Fruit fly (Drosophila melanogaster) whole organism, embryonic: ENCODE data around the gene fok.

Source experiments
- CG10565 ChIP-seq: fragments of 200-800 bp; sonication (Bioruptor generic); optimal IDR thresholded peaks from 3 replicates; lab custom pipeline; 2016; ENCODE audit warnings: missing biosample characterization, mild to moderate bottlenecking, missing genetic modification characterization
- Rx ChIP-seq: fragments of 200-800 bp; sonication (Bioruptor generic); IDR thresholded peaks from 2 replicates; pipeline ENCODE4 v1.3.6; 2022; ENCODE audit warnings: missing biosample characterization, missing genetic modification characterization
- dati ChIP-seq: fragments of 200-800 bp; sonication (Bioruptor generic); IDR thresholded peaks from 2 replicates; pipeline ENCODE4 v1.3.6; 2022; ENCODE audit warnings: missing biosample characterization, missing genetic modification characterization
- disco-r ChIP-seq: fragments of 200-800 bp; sonication (Bioruptor generic); optimal IDR thresholded peaks from 2 replicates; lab custom pipeline; 2016; ENCODE audit warnings: missing biosample characterization, missing genetic modification characterization
- sens ChIP-seq: fragments of 200-800 bp; sonication (Bioruptor generic); peaks from one replicate; lab custom pipeline; 2016; ENCODE audit warnings: missing biosample characterization, missing genetic modification characterization

DNA sequence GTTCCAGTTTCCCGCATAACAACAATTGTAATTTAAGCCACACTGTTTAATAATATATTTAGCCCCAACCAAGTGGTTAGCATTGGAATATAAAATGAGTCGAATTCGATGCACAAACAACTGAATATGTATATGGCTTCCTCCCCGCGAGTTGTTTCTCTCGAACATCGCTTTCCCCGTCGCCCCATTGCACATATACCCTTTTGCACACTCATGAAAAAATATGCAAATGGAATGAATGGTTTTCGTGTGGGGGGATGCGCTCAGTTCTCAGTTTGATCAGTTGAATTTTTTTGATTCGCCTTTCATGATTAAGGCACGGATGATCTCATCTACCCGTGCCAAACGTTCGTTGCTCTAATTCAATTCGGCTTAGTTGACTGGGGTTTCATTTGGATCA, 4.1 kb downstream of the fok start:
- TF ChIP-seq CG10565 (GFP tag; lab: Kevin White, UChicago) (no peak), dati (GFP tag; lab: Robert Waterston, UW) (no peak), Rx (GFP tag; lab: Robert Waterston, UW) (no peak), disco-r (GFP tag; lab: Kevin White, UChicago) (no peak), sens (peak; percentile 15)
